Worm (Caenorhabditis elegans) whole organism, late embryonic: ENCODE data around the gene best-20.

Source experiments
- C08G9.2 ChIP-seq: sonication (generic microtip); optimal IDR thresholded peaks from 2 replicates; lab custom pipeline; 2016; ENCODE audit warnings: mild to moderate bottlenecking, missing genetic modification characterization, moderate library complexity, missing compliant biosample characterization
- C38D4.7 ChIP-seq: fragments of 200-800 bp; sonication (Bioruptor generic); optimal IDR thresholded peaks from 2 replicates; lab custom pipeline; 2018; ENCODE audit warnings: mild to moderate bottlenecking, missing genetic modification characterization, moderate library complexity, missing compliant biosample characterization
- F13H6.1 ChIP-seq: sonication (generic microtip); optimal IDR thresholded peaks from 2 replicates; lab custom pipeline; 2016; ENCODE audit warnings: missing genetic modification characterization, missing compliant biosample characterization
- K02D7.2 ChIP-seq: sonication (generic microtip); optimal IDR thresholded peaks from 2 replicates; lab custom pipeline; 2017; ENCODE audit warnings: mild to moderate bottlenecking, missing genetic modification characterization, missing compliant biosample characterization
- K09A11.1 ChIP-seq: sonication (generic microtip); optimal IDR thresholded peaks from 2 replicates; lab custom pipeline; 2017; ENCODE audit warnings: antibody characterized with exemption, mild to moderate bottlenecking, missing genetic modification characterization, missing compliant biosample characterization; ENCODE audit not compliant: insufficient read depth
- Y22D7AL.16 ChIP-seq: sonication (generic microtip); optimal IDR thresholded peaks from 2 replicates; lab custom pipeline; 2016; ENCODE audit warnings: missing genetic modification characterization, missing compliant biosample characterization
- ahr-1 ChIP-seq: sonication (generic microtip); optimal IDR thresholded peaks from 2 replicates; lab custom pipeline; 2016; ENCODE audit warnings: missing genetic modification characterization, missing compliant biosample characterization
- ama-1 ChIP-seq: fragments of 150-350 bp; optimal IDR thresholded peaks from 2 replicates; lab custom pipeline; 2014
- ceh-14 ChIP-seq: sonication (generic microtip); optimal IDR thresholded peaks from 2 replicates; lab custom pipeline; 2016; ENCODE audit warnings: missing genotype, missing genetic modification characterization, missing compliant biosample characterization
- ceh-18 ChIP-seq: sonication (generic microtip); optimal IDR thresholded peaks from 2 replicates; lab custom pipeline; 2016; ENCODE audit warnings: missing genetic modification characterization, missing compliant biosample characterization
- ceh-19 ChIP-seq: fragments of 200-800 bp; sonication (Bioruptor generic); optimal IDR thresholded peaks from 2 replicates; lab custom pipeline; 2018; ENCODE audit warnings: mild to moderate bottlenecking, missing genetic modification characterization, missing compliant biosample characterization
- ceh-2 ChIP-seq: sonication (generic microtip); optimal IDR thresholded peaks from 2 replicates; lab custom pipeline; 2016; ENCODE audit warnings: missing genotype, missing genetic modification characterization, missing compliant biosample characterization
- ceh-22 ChIP-seq: sonication (generic microtip); optimal IDR thresholded peaks from 2 replicates; lab custom pipeline; 2017; ENCODE audit warnings: missing biosample characterization, missing genetic modification characterization
- ceh-30 ChIP-seq: fragments of 150-350 bp; optimal IDR thresholded peaks from 2 replicates; lab custom pipeline; 2014; ENCODE audit warnings: missing biosample characterization, missing genetic modification characterization
- ceh-31 ChIP-seq: sonication (generic microtip); optimal IDR thresholded peaks from 2 replicates; lab custom pipeline; 2016; ENCODE audit warnings: missing genetic modification characterization, missing compliant biosample characterization
- ceh-34 ChIP-seq: sonication (generic microtip); optimal IDR thresholded peaks from 2 replicates; lab custom pipeline; 2016; ENCODE audit warnings: mild to moderate bottlenecking, missing genetic modification characterization, missing compliant biosample characterization
- ceh-45 ChIP-seq: fragments of 200-800 bp; sonication (Bioruptor generic); IDR thresholded peaks from 2 replicates; pipeline ENCODE4 v1.3.6; 2022; ENCODE audit warnings: missing genetic modification reagents, missing genetic modification characterization, missing compliant biosample characterization
- ceh-48 ChIP-seq: sonication (generic microtip); optimal IDR thresholded peaks from 2 replicates; lab custom pipeline; 2016; ENCODE audit warnings: missing genetic modification characterization, inconsistent platforms, missing compliant biosample characterization
- ceh-6 ChIP-seq: fragments of 200-800 bp; sonication (Bioruptor generic); optimal IDR thresholded peaks from 2 replicates; lab custom pipeline; 2018; ENCODE audit warnings: mild to moderate bottlenecking, missing genetic modification characterization, missing compliant biosample characterization
- ceh-9 ChIP-seq: sonication (generic microtip); optimal IDR thresholded peaks from 2 replicates; lab custom pipeline; 2016; ENCODE audit warnings: mild to moderate bottlenecking, missing genetic modification characterization, inconsistent platforms, missing compliant biosample characterization
- che-1 ChIP-seq: sonication (generic microtip); optimal IDR thresholded peaks from 2 replicates; lab custom pipeline; 2016; ENCODE audit warnings: mild to moderate bottlenecking, missing genetic modification characterization, missing compliant biosample characterization
- dmd-4 ChIP-seq: sonication (generic microtip); optimal IDR thresholded peaks from 2 replicates; lab custom pipeline; 2016; ENCODE audit warnings: borderline replicate concordance, missing genetic modification characterization, missing compliant biosample characterization
- elt-2 ChIP-seq: sonication (generic microtip); optimal IDR thresholded peaks from 2 replicates; lab custom pipeline; 2016; ENCODE audit warnings: missing genetic modification reagents, missing genetic modification characterization, missing compliant biosample characterization
- eyg-1 ChIP-seq: sonication (generic microtip); optimal IDR thresholded peaks from 2 replicates; lab custom pipeline; 2016; ENCODE audit warnings: missing genotype, missing genetic modification characterization, missing compliant biosample characterization
- fax-1 ChIP-seq: sonication (generic microtip); optimal IDR thresholded peaks from 2 replicates; lab custom pipeline; 2016; ENCODE audit warnings: missing genotype, missing genetic modification characterization, missing compliant biosample characterization
- fkh-10 ChIP-seq: fragments of 150-350 bp; optimal IDR thresholded peaks from 2 replicates; lab custom pipeline; 2014; ENCODE audit warnings: missing biosample characterization, missing genetic modification reagents, missing genetic modification characterization
- gmeb-2 ChIP-seq: sonication (generic microtip); optimal IDR thresholded peaks from 2 replicates; lab custom pipeline; 2016; ENCODE audit warnings: missing genetic modification characterization, inconsistent platforms, missing compliant biosample characterization
- hlh-13 ChIP-seq: fragments of 200-800 bp; sonication (Bioruptor generic); optimal IDR thresholded peaks from 2 replicates; lab custom pipeline; 2018; ENCODE audit warnings: mild to moderate bottlenecking, missing genetic modification characterization, missing compliant biosample characterization
- hlh-8 ChIP-seq: sonication (generic microtip); optimal IDR thresholded peaks from 2 replicates; lab custom pipeline; 2016; ENCODE audit warnings: missing genotype, missing genetic modification characterization, missing compliant biosample characterization
- lim-6 ChIP-seq: sonication (generic microtip); optimal IDR thresholded peaks from 2 replicates; lab custom pipeline; 2016; ENCODE audit warnings: missing genetic modification characterization, missing compliant biosample characterization
- lin-11 ChIP-seq: fragments of 200-800 bp; sonication (Bioruptor generic); optimal IDR thresholded peaks from 2 replicates; lab custom pipeline; 2018; ENCODE audit warnings: mild to moderate bottlenecking, missing genetic modification characterization, missing compliant biosample characterization
- madf-2 ChIP-seq: sonication (generic microtip); optimal IDR thresholded peaks from 2 replicates; lab custom pipeline; 2017; ENCODE audit warnings: missing genetic modification characterization, missing compliant biosample characterization
- nfya-1 ChIP-seq: sonication (generic microtip); optimal IDR thresholded peaks from 2 replicates; lab custom pipeline; 2017; ENCODE audit warnings: missing genetic modification characterization, mild to moderate bottlenecking, missing compliant biosample characterization, antibody characterized with exemption, moderate library complexity
- odd-2 ChIP-seq: sonication (generic microtip); optimal IDR thresholded peaks from 2 replicates; lab custom pipeline; 2017; ENCODE audit warnings: antibody characterized with exemption, mild to moderate bottlenecking, missing genetic modification characterization, missing compliant biosample characterization
- pag-3 ChIP-seq: sonication (generic microtip); optimal IDR thresholded peaks from 2 replicates; lab custom pipeline; 2016; ENCODE audit warnings: missing compliant biosample characterization, missing genetic modification characterization, borderline replicate concordance
- pax-1 ChIP-seq: fragments of 150-350 bp; optimal IDR thresholded peaks from 2 replicates; lab custom pipeline; 2014; ENCODE audit warnings: missing biosample characterization, missing genetic modification characterization
- pha-2 ChIP-seq: sonication (generic microtip); optimal IDR thresholded peaks from 2 replicates; lab custom pipeline; 2017; ENCODE audit warnings: mild to moderate bottlenecking, missing genetic modification characterization, missing compliant biosample characterization
- pqm-1 ChIP-seq: sonication (generic microtip); optimal IDR thresholded peaks from 2 replicates; lab custom pipeline; 2016; ENCODE audit warnings: missing genetic modification characterization, missing compliant biosample characterization
- ref-2 ChIP-seq: sonication (generic microtip); optimal IDR thresholded peaks from 2 replicates; lab custom pipeline; 2016; ENCODE audit warnings: missing genetic modification characterization, missing compliant biosample characterization
- rnt-1 ChIP-seq: sonication (generic microtip); optimal IDR thresholded peaks from 2 replicates; lab custom pipeline; 2016; ENCODE audit warnings: missing genetic modification characterization, missing compliant biosample characterization
- sdc-2 ChIP-seq: sonication (generic microtip); optimal IDR thresholded peaks from 2 replicates; lab custom pipeline; 2016; ENCODE audit warnings: missing genotype, missing genetic modification characterization, missing compliant biosample characterization
- sox-2 ChIP-seq: fragments of 200-800 bp; sonication (Bioruptor generic); IDR thresholded peaks from 2 replicates; pipeline ENCODE4 v1.3.6; 2022; ENCODE audit warnings: missing genetic modification reagents, missing genetic modification characterization, missing compliant biosample characterization
- sox-4 ChIP-seq: sonication (generic microtip); optimal IDR thresholded peaks from 2 replicates; lab custom pipeline; 2017; ENCODE audit warnings: mild to moderate bottlenecking, missing genetic modification characterization, inconsistent platforms, missing compliant biosample characterization
- syd-9 ChIP-seq: sonication (generic microtip); optimal IDR thresholded peaks from 2 replicates; lab custom pipeline; 2016; ENCODE audit warnings: mild to moderate bottlenecking, missing genetic modification characterization, moderate library complexity, missing compliant biosample characterization
- tbx-2 ChIP-seq: sonication (generic microtip); optimal IDR thresholded peaks from 2 replicates; lab custom pipeline; 2016; ENCODE audit warnings: missing genetic modification characterization, missing compliant biosample characterization
- tbx-7 ChIP-seq: sonication (generic microtip); optimal IDR thresholded peaks from 2 replicates; lab custom pipeline; 2016; ENCODE audit warnings: missing genotype, missing genetic modification characterization, missing compliant biosample characterization
- ttx-3 ChIP-seq: sonication (generic microtip); optimal IDR thresholded peaks from 2 replicates; lab custom pipeline; 2016; ENCODE audit warnings: missing genetic modification reagents, missing genetic modification characterization, missing compliant biosample characterization
- unc-42 ChIP-seq: sonication (generic microtip); optimal IDR thresholded peaks from 2 replicates; lab custom pipeline; 2016; ENCODE audit warnings: missing genotype, missing genetic modification characterization, missing compliant biosample characterization
- unc-55 ChIP-seq: sonication (generic microtip); optimal IDR thresholded peaks from 2 replicates; lab custom pipeline; 2017; ENCODE audit warnings: missing biosample characterization, missing genetic modification reagents, missing genetic modification characterization
- unc-86 ChIP-seq: sonication (generic microtip); optimal IDR thresholded peaks from 2 replicates; lab custom pipeline; 2016; ENCODE audit warnings: missing genetic modification characterization, missing compliant biosample characterization
- zip-5 ChIP-seq: sonication (generic microtip); optimal IDR thresholded peaks from 2 replicates; lab custom pipeline; 2016; ENCODE audit warnings: missing genetic modification characterization, missing compliant biosample characterization

Gene best-20

ce11 chrIV:3800952-3801351 lies 44.9 kb downstream of the best-20 start, which contains the start of gene osm-3:
osm-3 (minus strand) TSS chrIV:3801052.
- no peak for TF ChIP-seq ceh-48
- no peak for TF ChIP-seq ceh-6 (GFP tag; lab: Kevin White, UChicago)
- no peak for TF ChIP-seq fax-1 (tag; lab: Kevin White, UChicago)
- no peak for TF ChIP-seq rnt-1 (tag; lab: Kevin White, UChicago)
- no peak for TF ChIP-seq sdc-2 (tag; lab: Kevin White, UChicago)
- no peak for TF ChIP-seq ceh-22
- TF ChIP-seq, all 69 proteins: peak for 0

- no peak for TF ChIP-seq ceh-34 (tag; lab: Kevin White, UChicago)
- TF ChIP-seq tbx-2 (tag; lab: Kevin White, UChicago), result peak; percentile 76
- TF ChIP-seq elt-2 (tag; lab: Kevin White, UChicago), result peak; percentile 37
- no peak for TF ChIP-seq unc-55
- TF ChIP-seq dmd-4 (tag; lab: Kevin White, UChicago), result no peak
- no peak for TF ChIP-seq ceh-6 (GFP tag; lab: Kevin White, UChicago)
- TF ChIP-seq rnt-1 (tag; lab: Kevin White, UChicago), result peak; percentile 40
- no peak for TF ChIP-seq ceh-9
- TF ChIP-seq ttx-3 (tag; lab: Kevin White, UChicago), result no peak
- peak; percentile 70 for TF ChIP-seq ref-2 (tag; lab: Kevin White, UChicago)
- TF ChIP-seq zip-5 (tag; lab: Kevin White, UChicago), result peak; percentile 60
- TF ChIP-seq che-1 (tag; lab: Kevin White, UChicago), result no peak
- no peak for TF ChIP-seq fkh-10 (GFP tag; lab: Kevin White, UChicago)
- no peak for TF ChIP-seq ceh-22
- no peak for TF ChIP-seq gmeb-2
- TF ChIP-seq pax-1 (tag; lab: Kevin White, UChicago), result no peak
- no peak for TF ChIP-seq sox-2 (GFP tag; lab: Robert Waterston, UW)
- TF ChIP-seq ceh-2 (tag; lab: Kevin White, UChicago), result peak; percentile 77
- TF ChIP-seq Y22D7AL.16 (tag; lab: Kevin White, UChicago), result no peak
- no peak for TF ChIP-seq ceh-18 (tag; lab: Kevin White, UChicago)
- TF ChIP-seq ceh-31 (tag; lab: Kevin White, UChicago), result peak; percentile 88
- TF ChIP-seq hlh-8 (tag; lab: Kevin White, UChicago), result peak; percentile 71
- TF ChIP-seq lim-6 (tag; lab: Kevin White, UChicago), result no peak
- no peak for TF ChIP-seq madf-2 (tag; lab: Kevin White, UChicago)
- TF ChIP-seq tbx-7 (tag; lab: Kevin White, UChicago), result peak; percentile 73
- no peak for TF ChIP-seq odd-2 (tag; lab: Kevin White, UChicago)
- no peak for TF ChIP-seq K02D7.2
- TF ChIP-seq F13H6.1 (tag; lab: Kevin White, UChicago), result no peak
- no peak for TF ChIP-seq sox-4
- no peak for TF ChIP-seq pha-2 (tag; lab: Kevin White, UChicago)
- no peak for TF ChIP-seq lin-11 (tag; lab: Kevin White, UChicago)
- no peak for TF ChIP-seq syd-9 (tag; lab: Kevin White, UChicago)
- TF ChIP-seq nfya-1 (tag; lab: Kevin White, UChicago), result peak; percentile 11
- TF ChIP-seq unc-86 (tag; lab: Kevin White, UChicago), result no peak
- no peak for TF ChIP-seq K09A11.1 (tag; lab: Kevin White, UChicago)
- TF ChIP-seq eyg-1 (tag; lab: Kevin White, UChicago), result no peak
- no peak for TF ChIP-seq ahr-1 (tag; lab: Kevin White, UChicago)
- TF ChIP-seq ceh-45, result no peak
- no peak for TF ChIP-seq ceh-48
- TF ChIP-seq ceh-19, result no peak
- no peak for TF ChIP-seq ceh-14 (tag; lab: Kevin White, UChicago)
- no peak for TF ChIP-seq hlh-13 (GFP tag; lab: Kevin White, UChicago)
- TF ChIP-seq ceh-30 (tag; lab: Kevin White, UChicago), result no peak
- TF ChIP-seq pag-3 (tag; lab: Kevin White, UChicago), result no peak
- no peak for TF ChIP-seq ama-1
- TF ChIP-seq unc-42 (tag; lab: Kevin White, UChicago), result peak; percentile 47
- no peak for TF ChIP-seq C38D4.7 (GFP tag; lab: Kevin White, UChicago)
- TF ChIP-seq C08G9.2 (tag; lab: Kevin White, UChicago), result peak; percentile 83
- TF ChIP-seq fax-1 (tag; lab: Kevin White, UChicago), result peak; percentile 1
- no peak for TF ChIP-seq pqm-1 (tag; lab: Kevin White, UChicago)
Observed at ce11 chrIV:3803252-3803651, 47.2 kb downstream of the best-20 start, which contains the start of the genes algn-14 and M02B7.2. algn-14 (minus strand) TSS chrIV:3803426. M02B7.2 (plus strand) TSS chrIV:3803581.
